Fruit fly (Drosophila melanogaster) whole organism, embryonic: ENCODE measurements around the gene CG7458.
A peak's percentile ranks its signal among the peaks of the same experiment; 100 is the strongest.

ENCODE experiments used
- B-H1 ChIP-seq: fragments of 200-800 bp; sonication (Bioruptor generic); IDR thresholded peaks from 3 replicates; pipeline ENCODE4 v1.3.6; 2022; ENCODE audit warnings: missing biosample characterization, missing genetic modification characterization
- C15 ChIP-seq: fragments of 200-800 bp; sonication (Bioruptor generic); IDR thresholded peaks from 3 replicates; pipeline ENCODE4 v1.3.6; 2022; ENCODE audit warnings: missing biosample characterization, missing genetic modification characterization
- CG13123 ChIP-seq: fragments of 200-800 bp; sonication (Bioruptor generic); optimal IDR thresholded peaks from 2 replicates; lab custom pipeline; 2016; ENCODE audit warnings: missing biosample characterization, missing genetic modification characterization
- CG13775 ChIP-seq: fragments of 200-800 bp; sonication (Bioruptor generic); optimal IDR thresholded peaks from 3 replicates; lab custom pipeline; 2017; ENCODE audit warnings: missing biosample characterization, mild to moderate bottlenecking, missing genetic modification characterization
- CG15011 ChIP-seq: fragments of 200-800 bp; sonication (Bioruptor generic); optimal IDR thresholded peaks from 3 replicates; lab custom pipeline; 2018; ENCODE audit warnings: missing biosample characterization, mild to moderate bottlenecking, missing genetic modification characterization
- CG2889 ChIP-seq: fragments of 200-800 bp; sonication (Bioruptor generic); IDR thresholded peaks from 3 replicates; pipeline ENCODE4 v1.3.6; 2022; ENCODE audit warnings: missing biosample characterization, missing genetic modification characterization
- CG3847 ChIP-seq: fragments of 200-800 bp; sonication (Bioruptor generic); IDR thresholded peaks from 2 replicates; pipeline ENCODE4 v1.3.6; 2022; ENCODE audit warnings: missing biosample characterization, missing genetic modification characterization
- CG6254 ChIP-seq: fragments of 200-800 bp; sonication (Bioruptor generic); optimal IDR thresholded peaks from 3 replicates; lab custom pipeline; 2017; ENCODE audit warnings: mild to moderate bottlenecking, missing biosample characterization, missing genetic modification reagents, missing genetic modification characterization
- CG6683 ChIP-seq: fragments of 200-800 bp; sonication (Bioruptor generic); optimal IDR thresholded peaks from 2 replicates; lab custom pipeline; 2017; ENCODE audit warnings: missing biosample characterization, mild to moderate bottlenecking, missing genetic modification characterization, missing genetic modification reagents
- CG7372 ChIP-seq: fragments of 200-800 bp; sonication (Bioruptor generic); IDR thresholded peaks from 2 replicates; pipeline ENCODE4 v1.3.6; 2022; ENCODE audit warnings: missing biosample characterization, missing genetic modification characterization
- CG7963 ChIP-seq: fragments of 200-800 bp; sonication (Bioruptor generic); IDR thresholded peaks from 3 replicates; pipeline ENCODE4 v1.3.6; 2022; ENCODE audit warnings: missing biosample characterization, missing genetic modification characterization; ENCODE audit not compliant: partially characterized antibody
- CG8281 ChIP-seq: fragments of 200-800 bp; sonication (Bioruptor generic); optimal IDR thresholded peaks from 2 replicates; lab custom pipeline; 2018; ENCODE audit warnings: missing biosample characterization, mild to moderate bottlenecking, missing genetic modification characterization, moderate library complexity
- Deaf1 ChIP-seq: fragments of 200-800 bp; optimal IDR thresholded peaks from 3 replicates; lab custom pipeline; 2019; ENCODE audit warnings: missing biosample characterization, mild to moderate bottlenecking, missing genetic modification characterization, moderate library complexity
- Dfd ChIP-seq, 2 experiments: fragments of >200 bp; optimal IDR thresholded peaks; 2 replicates each; lab custom pipeline; 2017; ENCODE audit warnings: missing biosample characterization in 2 of 2, missing genetic modification characterization in 2 of 2
- Dll ChIP-seq: fragments of 200-800 bp; sonication (Bioruptor generic); IDR thresholded peaks from 4 replicates; pipeline ENCODE4 v1.3.6; 2022; ENCODE audit warnings: missing biosample characterization, missing genetic modification characterization; ENCODE audit not compliant: partially characterized antibody
- Doc2 ChIP-seq: fragments of 200-800 bp; sonication (Bioruptor generic); IDR thresholded peaks from 2 replicates; pipeline ENCODE4 v1.3.6; 2022; ENCODE audit warnings: missing biosample characterization, missing genetic modification characterization
- Ets65A ChIP-seq: fragments of 200-800 bp; sonication (Bioruptor generic); peaks from one replicate; lab custom pipeline; 2016; ENCODE audit warnings: missing biosample characterization, missing genetic modification characterization
- Fer2 ChIP-seq: fragments of 200-800 bp; sonication (Bioruptor generic); optimal IDR thresholded peaks from 2 replicates; lab custom pipeline; 2018; ENCODE audit warnings: missing biosample characterization, mild to moderate bottlenecking, missing genetic modification characterization, moderate library complexity
- GATAe ChIP-seq: fragments of 200-800 bp; sonication (Bioruptor generic); conservative IDR thresholded peaks from 2 replicates; pipeline ENCODE4 v1.3.6; 2022; ENCODE audit warnings: missing biosample characterization, missing genetic modification characterization
- Hand ChIP-seq: fragments of 200-800 bp; sonication (Bioruptor generic); optimal IDR thresholded peaks from 2 replicates; lab custom pipeline; 2017; ENCODE audit warnings: mild to moderate bottlenecking, missing biosample characterization, missing genetic modification reagents, missing genetic modification characterization
- Hey ChIP-seq: fragments of 200-800 bp; sonication (Bioruptor generic); optimal IDR thresholded peaks from 3 replicates; lab custom pipeline; 2018; ENCODE audit warnings: missing biosample characterization, mild to moderate bottlenecking, missing genetic modification characterization
- Hr78 ChIP-seq, 2 experiments: fragments of 200-800 bp in 1 of 2; fragments of >200 bp in 1 of 2; sonication (Bioruptor generic) in 1 of 2; optimal IDR thresholded peaks; 2 replicates each; lab custom pipeline; 2017 to 2019; ENCODE audit warnings: missing biosample characterization in 2 of 2, missing genetic modification characterization in 2 of 2, mild to moderate bottlenecking in 1 of 2, moderate library complexity in 1 of 2
- Med ChIP-seq: fragments of 200-800 bp; sonication (Bioruptor generic); peaks from one replicate; lab custom pipeline; 2016; ENCODE audit warnings: missing biosample characterization, missing genetic modification characterization, mild to moderate bottlenecking, inconsistent platforms, moderate library complexity
- Myb ChIP-seq: fragments of 200-800 bp; sonication (Bioruptor generic); optimal IDR thresholded peaks from 2 replicates; lab custom pipeline; 2016; ENCODE audit warnings: missing biosample characterization, missing genetic modification characterization
- Nf-YB ChIP-seq: fragments of 200-800 bp; sonication (Bioruptor generic); optimal IDR thresholded peaks from 3 replicates; lab custom pipeline; 2019; ENCODE audit warnings: missing biosample characterization, mild to moderate bottlenecking, missing genetic modification characterization, moderate library complexity
- Ravus ChIP-seq: fragments of 200-800 bp; sonication (Bioruptor generic); IDR thresholded peaks from 2 replicates; pipeline ENCODE4 v1.3.6; 2022; ENCODE audit warnings: missing biosample characterization, missing genetic modification characterization
- Tbp ChIP-seq: fragments of >200 bp; optimal IDR thresholded peaks from 2 replicates; lab custom pipeline; 2018; ENCODE audit warnings: missing biosample characterization, missing genetic modification characterization
- Trl ChIP-seq, 3 experiments: fragments of >200 bp in 2 of 3; fragments of 200-800 bp in 1 of 3; sonication (Bioruptor generic) in 1 of 3; optimal IDR thresholded peaks; 2 replicates in 1 of 3; 3 replicates in 2 of 3; lab custom pipeline; 2016 to 2017; ENCODE audit warnings: missing biosample characterization in 1 of 3, missing genetic modification characterization in 1 of 3
- Vsx1 ChIP-seq: fragments of 200-800 bp; sonication (Bioruptor generic); optimal IDR thresholded peaks from 2 replicates; lab custom pipeline; 2017; ENCODE audit warnings: missing biosample characterization, mild to moderate bottlenecking, missing genetic modification characterization, missing genetic modification reagents
- amos ChIP-seq: fragments of 200-800 bp; sonication (Bioruptor generic); IDR thresholded peaks from 2 replicates; pipeline ENCODE4 v1.3.6; 2022; ENCODE audit warnings: missing biosample characterization, missing genetic modification characterization; ENCODE audit not compliant: partially characterized antibody
- br ChIP-seq: fragments of >200 bp; optimal IDR thresholded peaks from 2 replicates; lab custom pipeline; 2017
- chinmo ChIP-seq: fragments of 200-800 bp; sonication (Bioruptor generic); IDR thresholded peaks from 4 replicates; pipeline ENCODE4 v1.3.6; 2022; ENCODE audit warnings: missing biosample characterization, missing genetic modification characterization; ENCODE audit not compliant: partially characterized antibody
- chm ChIP-seq: fragments of 200-800 bp; sonication (Bioruptor generic); IDR thresholded peaks from 2 replicates; pipeline ENCODE4 v1.3.6; 2022; ENCODE audit warnings: missing biosample characterization, missing genetic modification characterization
- croc ChIP-seq: fragments of 200-800 bp; sonication (Bioruptor generic); conservative IDR thresholded peaks from 3 replicates; pipeline ENCODE4 v1.3.6; 2022; ENCODE audit warnings: missing biosample characterization, missing genetic modification characterization
- dmrt11E ChIP-seq: fragments of 200-800 bp; sonication (Bioruptor generic); optimal IDR thresholded peaks from 3 replicates; lab custom pipeline; 2018; ENCODE audit warnings: missing biosample characterization, mild to moderate bottlenecking, missing genetic modification characterization, moderate library complexity
- eve ChIP-seq, 2 experiments: fragments of >200 bp; optimal IDR thresholded peaks; 2 replicates each; lab custom pipeline; 2017; ENCODE audit warnings: missing biosample characterization in 2 of 2, missing genetic modification characterization in 2 of 2
- fd96Cb ChIP-seq: fragments of 200-800 bp; sonication (Bioruptor generic); optimal IDR thresholded peaks from 2 replicates; lab custom pipeline; 2018; ENCODE audit warnings: missing biosample characterization, mild to moderate bottlenecking, missing genetic modification characterization, moderate library complexity
- klu ChIP-seq: fragments of 200-800 bp; sonication (Bioruptor generic); IDR thresholded peaks from 2 replicates; pipeline ENCODE4 v1.3.6; 2022; ENCODE audit warnings: missing biosample characterization, missing genetic modification characterization
- knrl ChIP-seq: fragments of 200-800 bp; sonication (Bioruptor generic); IDR thresholded peaks from 3 replicates; pipeline ENCODE4 v1.3.6; 2022; ENCODE audit warnings: missing biosample characterization, missing genetic modification characterization; ENCODE audit not compliant: partially characterized antibody
- mirr ChIP-seq: fragments of 200-800 bp; sonication (Bioruptor generic); optimal IDR thresholded peaks from 3 replicates; lab custom pipeline; 2018; ENCODE audit warnings: missing biosample characterization, mild to moderate bottlenecking, missing genetic modification characterization
- oc ChIP-seq: fragments of 200-800 bp; sonication (Bioruptor generic); optimal IDR thresholded peaks from 2 replicates; lab custom pipeline; 2018; ENCODE audit warnings: missing biosample characterization, mild to moderate bottlenecking, missing genetic modification characterization, moderate library complexity
- pzg ChIP-seq: fragments of 200-800 bp; sonication (Bioruptor generic); optimal IDR thresholded peaks from 3 replicates; lab custom pipeline; 2018; ENCODE audit warnings: missing biosample characterization, mild to moderate bottlenecking, missing genetic modification characterization, moderate library complexity
- ro ChIP-seq: fragments of 200-800 bp; sonication (Bioruptor generic); IDR thresholded peaks from 2 replicates; pipeline ENCODE4 v1.3.6; 2022; ENCODE audit warnings: missing biosample characterization, missing genetic modification characterization
- sima ChIP-seq: fragments of 200-800 bp; sonication (Bioruptor generic); optimal IDR thresholded peaks from 2 replicates; lab custom pipeline; 2016; ENCODE audit warnings: missing biosample characterization, missing genetic modification characterization
- sqz ChIP-seq: fragments of 200-800 bp; sonication (Bioruptor generic); optimal IDR thresholded peaks from 3 replicates; lab custom pipeline; 2018; ENCODE audit warnings: missing biosample characterization, mild to moderate bottlenecking, missing genetic modification characterization
- unpg ChIP-seq: fragments of 200-800 bp; sonication (Bioruptor generic); optimal IDR thresholded peaks from 3 replicates; lab custom pipeline; 2018; ENCODE audit warnings: missing biosample characterization, mild to moderate bottlenecking, missing genetic modification characterization, moderate library complexity
- vnd ChIP-seq: fragments of 200-800 bp; sonication (Bioruptor generic); IDR thresholded peaks from 3 replicates; pipeline ENCODE4 v1.3.6; 2022; ENCODE audit warnings: missing biosample characterization, missing genetic modification characterization; ENCODE audit not compliant: partially characterized antibody

Gene CG7458

DNA sequence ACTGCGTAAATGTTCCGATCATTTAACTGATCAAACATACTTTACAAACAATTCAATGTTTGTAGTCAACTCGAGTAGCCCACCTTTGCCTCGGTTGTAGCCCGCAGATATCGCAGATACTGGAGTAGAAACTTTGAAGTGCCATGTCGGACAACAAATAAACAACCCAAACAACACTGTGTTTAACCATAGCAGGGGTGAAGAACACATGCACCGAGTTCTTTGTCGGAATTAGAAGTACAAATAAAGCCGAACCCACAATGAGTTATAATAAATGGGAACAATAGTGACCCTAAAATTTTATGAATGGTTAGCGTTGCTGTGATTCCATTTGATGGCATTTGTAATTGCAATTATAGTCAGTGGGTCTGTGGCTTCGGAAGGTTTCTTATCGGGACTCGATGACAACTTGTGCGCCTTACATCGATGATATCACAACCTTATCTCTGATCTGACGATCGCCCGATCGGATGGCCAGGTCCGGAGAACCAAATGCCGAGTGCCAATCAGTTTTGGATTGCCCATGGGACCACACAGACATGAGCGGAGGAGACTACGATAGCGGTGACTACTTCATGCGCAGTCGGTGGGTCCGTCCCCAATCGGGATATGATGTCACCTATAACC is 7.1 kb downstream of the CG7458 start, which contains the start of gene Chs2 (continued):
- TF ChIP-seq fd96Cb (peak; percentile 8), CG13775 (GFP tag; lab: Kevin White, UChicago) (no peak), Tbp (GFP tag; lab: Kevin White, UChicago) (no peak), C15 (GFP tag; lab: Robert Waterston, UW) (no peak), B-H1 (no peak), knrl (GFP tag; lab: Robert Waterston, UW) (no peak), chinmo (GFP tag; lab: Robert Waterston, UW) (0 out of 4 replicates have a peak, but pooled peaks have one; percentile 42), oc (no peak), Nf-YB (GFP tag; lab: Kevin White, UChicago) (no peak), CG15011 (GFP tag; lab: Kevin White, UChicago) (peak; percentile 34), CG6683 (no peak), Dll (GFP tag; lab: Robert Waterston, UW) (no peak), amos (GFP tag; lab: Robert Waterston, UW) (no peak), Hand (no peak), CG13123 (no peak), CG6254 (GFP tag; lab: Kevin White, UChicago) (peak; percentile 42), CG8281 (tag; lab: Kevin White, UChicago) (no peak), Ravus (no peak)

DNA sequence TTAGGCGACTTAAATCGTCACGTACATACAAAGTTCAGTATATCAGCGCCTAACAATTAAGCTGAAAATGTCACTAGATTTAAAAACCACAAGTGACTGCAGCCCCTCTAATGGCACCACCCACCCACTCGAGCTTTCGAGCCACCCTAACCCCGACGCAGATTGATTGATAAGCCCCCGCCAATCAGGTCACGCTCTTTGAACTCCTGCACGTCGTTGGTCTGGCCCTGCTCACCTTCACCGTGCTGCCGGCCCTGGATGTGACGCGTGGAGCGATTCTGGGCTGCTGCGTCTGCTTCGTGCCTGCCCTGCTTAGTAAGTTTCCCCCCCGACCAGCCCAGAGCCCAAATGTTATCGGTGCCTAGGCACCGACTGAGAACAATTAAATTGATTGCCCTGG is 8.4 kb downstream of the CG7458 start:
- peak in 1 of 2 experiments; percentile 77 for TF ChIP-seq Hr78 (GFP tag; optimal IDR thresholded peaks at IDR 0.05; lab: Kevin White, UChicago)
- TF ChIP-seq CG3847 (GFP tag; lab: Robert Waterston, UW) = 0 out of 2 replicates have a peak, but pooled peaks have one; percentile 24
- TF ChIP-seq Ets65A (GFP tag; lab: Kevin White, UChicago) = peak; percentile 75
- no peak for TF ChIP-seq pzg (GFP tag; lab: Kevin White, UChicago)

DNA sequence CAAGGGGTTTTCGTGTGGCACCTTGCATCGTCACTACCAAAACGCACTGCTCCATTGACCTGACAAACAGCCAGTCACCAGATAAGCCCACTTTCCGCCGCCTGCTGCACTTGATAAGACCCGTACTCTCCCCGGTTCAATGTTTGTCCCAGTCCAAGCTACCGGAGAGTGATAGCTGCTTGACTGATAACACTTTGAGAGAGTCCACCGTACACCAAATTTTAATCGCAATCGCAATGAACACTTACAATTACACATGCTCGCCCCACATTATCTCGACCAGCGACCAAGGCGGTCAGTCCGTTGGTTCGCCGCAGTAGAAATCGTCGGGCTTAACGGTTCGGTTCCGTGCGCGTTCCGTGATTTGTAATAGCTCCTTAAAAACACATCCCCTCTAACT is 16.8 kb downstream of the CG7458 start, which contains the start of gene P5CS:
TSS of gene P5CS (plus strand) at position 268 of the 400 bp plus-strand sequence.
- TF ChIP-seq sima = no peak
- TF ChIP-seq CG7963 (GFP tag; lab: Robert Waterston, UW) = no peak
- no peak for TF ChIP-seq CG7372 (GFP tag; lab: Robert Waterston, UW)
- peak; percentile 58 for TF ChIP-seq Hey (tag; lab: Kevin White, UChicago)
- no peak for TF ChIP-seq chm (GFP tag; lab: Robert Waterston, UW)
- TF ChIP-seq croc (GFP tag; lab: Robert Waterston, UW) = no peak
- peak; percentile 36; the same call in 1 of the 3 replicates for TF ChIP-seq vnd
- peak; percentile 60; the same call in 1 of the 2 replicates for TF ChIP-seq GATAe (GFP tag; lab: Robert Waterston, UW)
- no peak for TF ChIP-seq Dfd (GFP tag; optimal IDR thresholded peaks at IDR 0.05; lab: Kevin White, UChicago)
- no peak for TF ChIP-seq Fer2 (tag; lab: Kevin White, UChicago)
- TF ChIP-seq CG2889 (GFP tag; lab: Robert Waterston, UW) = 0 out of 3 replicates have a peak, but pooled peaks have one; percentile 12
- TF ChIP-seq Med (GFP tag; lab: Kevin White, UChicago) = peak; percentile 40
- TF ChIP-seq Trl (optimal IDR thresholded peaks at IDR 0.05; lab: Kevin White, UChicago) = peak; percentile 1 to 14
- no peak for TF ChIP-seq Trl (GFP tag; optimal IDR thresholded peaks at IDR 0.05; lab: Kevin White, UChicago)
- TF ChIP-seq eve (GFP tag; optimal IDR thresholded peaks at IDR 0.05; lab: Kevin White, UChicago) = no peak
- no peak for TF ChIP-seq CG3847 (GFP tag; lab: Robert Waterston, UW)
- TF ChIP-seq br (lab: Kevin White, UChicago) = no peak
- no peak for TF ChIP-seq Myb (GFP tag; lab: Kevin White, UChicago)
- no peak for TF ChIP-seq ro (GFP tag; lab: Robert Waterston, UW)
- TF ChIP-seq Hr78 (GFP tag; optimal IDR thresholded peaks at IDR 0.05; lab: Kevin White, UChicago) = peak in 1 of 2 experiments; percentile 70
- no peak for TF ChIP-seq Vsx1
- peak; percentile 37 for TF ChIP-seq Deaf1 (tag; lab: Kevin White, UChicago)
- peak; percentile 83 for TF ChIP-seq mirr (GFP tag; lab: Kevin White, UChicago)
- TF ChIP-seq klu = no peak
- TF ChIP-seq dmrt11E (tag; lab: Kevin White, UChicago) = no peak
- TF ChIP-seq Doc2 (GFP tag; lab: Robert Waterston, UW) = no peak
- no peak for TF ChIP-seq sqz
- TF ChIP-seq unpg (GFP tag; lab: Kevin White, UChicago) = no peak
